Worm (Caenorhabditis elegans) whole organism, midembryonic: ENCODE measurements around the gene F40H6.5.

ENCODE experiments used
- T22C8.4 ChIP-seq: fragments of 200-800 bp; sonication (Bioruptor generic); IDR thresholded peaks from 2 replicates; pipeline ENCODE4 v1.3.6; 2022; ENCODE audit warnings: missing genetic modification characterization, missing compliant biosample characterization
- cog-1 ChIP-seq: sonication (generic microtip); optimal IDR thresholded peaks from 2 replicates; lab custom pipeline; 2016; ENCODE audit warnings: missing genetic modification characterization, missing compliant biosample characterization
- flt-1 ChIP-seq: fragments of 200-800 bp; sonication (Bioruptor generic); IDR thresholded peaks from 2 replicates; pipeline ENCODE4 v1.3.6; 2022; ENCODE audit warnings: missing genetic modification characterization, missing compliant biosample characterization
- klf-2 ChIP-seq: fragments of 200-800 bp; sonication (Bioruptor generic); conservative IDR thresholded peaks from 2 replicates; pipeline ENCODE4 v1.3.6; 2022; ENCODE audit warnings: missing genetic modification reagents, missing genetic modification characterization, missing compliant biosample characterization
- med-1 ChIP-seq: sonication (generic microtip); optimal IDR thresholded peaks from 2 replicates; lab custom pipeline; 2017; ENCODE audit warnings: missing genetic modification characterization, mild to moderate bottlenecking, missing compliant biosample characterization, antibody characterized with exemption, missing genetic modification reagents; ENCODE audit not compliant: insufficient read depth
- ref-1 ChIP-seq: fragments of 200-800 bp; sonication (Bioruptor generic); conservative IDR thresholded peaks from 2 replicates; pipeline ENCODE4 v1.3.6; 2022; ENCODE audit warnings: missing genetic modification reagents, missing genetic modification characterization, missing compliant biosample characterization
- tab-1 ChIP-seq: fragments of 200-800 bp; sonication (Bioruptor generic); IDR thresholded peaks from 2 replicates; pipeline ENCODE4 v1.3.6; 2022; ENCODE audit warnings: missing genetic modification characterization, missing compliant biosample characterization
- ztf-23 ChIP-seq: fragments of 200-800 bp; sonication (Bioruptor generic); IDR thresholded peaks from 2 replicates; pipeline ENCODE4 v1.3.6; 2022; ENCODE audit warnings: missing genetic modification reagents, missing genetic modification characterization, missing compliant biosample characterization
- ztf-29 ChIP-seq: fragments of 200-800 bp; sonication (Bioruptor generic); IDR thresholded peaks from 2 replicates; pipeline ENCODE4 v1.3.6; 2022; ENCODE audit warnings: missing genetic modification reagents, missing genetic modification characterization, missing compliant biosample characterization

F40H6.5 gene

ce11 chrIII:6067557-6067956, 12.0 kb upstream of the F40H6.5 start, which contains the start of gene mapk-15:
TSS of gene mapk-15 (plus strand) at chrIII:6067857.
- no peak for TF ChIP-seq flt-1
- TF ChIP-seq ztf-23 (GFP tag; lab: Robert Waterston, UW) = no peak
- TF ChIP-seq ref-1 (GFP tag; lab: Robert Waterston, UW) = no peak
- no peak for TF ChIP-seq med-1 (GFP tag; lab: Kevin White, UChicago)

- TF ChIP-seq ref-1 (GFP tag; lab: Robert Waterston, UW) (no peak), cog-1 (no peak), med-1 (GFP tag; lab: Kevin White, UChicago) (no peak), klf-2 (GFP tag; lab: Robert Waterston, UW) (no peak), flt-1 (no peak), ztf-23 (GFP tag; lab: Robert Waterston, UW) (no peak), tab-1 (GFP tag; lab: Robert Waterston, UW) (no peak), T22C8.4 (GFP tag; lab: Robert Waterston, UW) (no peak), ztf-29 (GFP tag; lab: Robert Waterston, UW) (no peak)
These were observed 1.2 kb upstream of the F40H6.5 start, which contains the start of gene clc-10 for ce11 chrIII:6056770-6057169. TSS of gene clc-10 (plus strand) at chrIII:6057070.

ce11 chrIII:6056179-6056578, 573 bp upstream of the F40H6.5 start:
- TF ChIP-seq tab-1 (GFP tag; lab: Robert Waterston, UW) = no peak
- no peak for TF ChIP-seq T22C8.4 (GFP tag; lab: Robert Waterston, UW)
- no peak for TF ChIP-seq ref-1 (GFP tag; lab: Robert Waterston, UW)
- TF ChIP-seq cog-1 = no peak
- no peak for TF ChIP-seq ztf-29 (GFP tag; lab: Robert Waterston, UW)
- no peak for TF ChIP-seq med-1 (GFP tag; lab: Kevin White, UChicago)
- TF ChIP-seq ztf-23 (GFP tag; lab: Robert Waterston, UW) = no peak
- no peak for TF ChIP-seq klf-2 (GFP tag; lab: Robert Waterston, UW)
- no peak for TF ChIP-seq flt-1

ce11 chrIII:6046881-6047280, 8.7 kb downstream of the F40H6.5 start, which contains the start of gene tbx-11:
TSS of gene tbx-11 (minus strand) at chrIII:6046981.
- TF ChIP-seq ref-1 (GFP tag; lab: Robert Waterston, UW) = no peak
- no peak for TF ChIP-seq flt-1
- TF ChIP-seq klf-2 (GFP tag; lab: Robert Waterston, UW) = no peak
- no peak for TF ChIP-seq cog-1
- no peak for TF ChIP-seq ztf-29 (GFP tag; lab: Robert Waterston, UW)
- TF ChIP-seq ztf-23 (GFP tag; lab: Robert Waterston, UW) = no peak
- no peak for TF ChIP-seq T22C8.4 (GFP tag; lab: Robert Waterston, UW)
- no peak for TF ChIP-seq med-1 (GFP tag; lab: Kevin White, UChicago)

- TF ChIP-seq tab-1 (GFP tag; lab: Robert Waterston, UW) (no peak), flt-1 (no peak), ztf-29 (GFP tag; lab: Robert Waterston, UW) (no peak), klf-2 (GFP tag; lab: Robert Waterston, UW) (no peak), T22C8.4 (GFP tag; lab: Robert Waterston, UW) (no peak), ztf-23 (GFP tag; lab: Robert Waterston, UW) (no peak), med-1 (GFP tag; lab: Kevin White, UChicago) (no peak), ref-1 (GFP tag; lab: Robert Waterston, UW) (no peak), cog-1 (no peak)
These were observed 16.2 kb downstream of the F40H6.5 start, which contains the start of gene ift-139 for ce11 chrIII:6039370-6039769. TSS of gene ift-139 (minus strand) at chrIII:6039470.

ce11 chrIII:6030483-6030882, 25.1 kb downstream of the F40H6.5 start, which contains the start of gene ZK328.6:
TSS of gene ZK328.6 (minus strand) at chrIII:6030583.
- TF ChIP-seq flt-1 (no peak), ztf-23 (GFP tag; lab: Robert Waterston, UW) (no peak), ref-1 (GFP tag; lab: Robert Waterston, UW) (no peak), med-1 (GFP tag; lab: Kevin White, UChicago) (no peak), cog-1 (no peak), T22C8.4 (GFP tag; lab: Robert Waterston, UW) (no peak), klf-2 (GFP tag; lab: Robert Waterston, UW) (no peak), ztf-29 (GFP tag; lab: Robert Waterston, UW) (no peak), tab-1 (GFP tag; lab: Robert Waterston, UW) (no peak)

ce11 chrIII:6028432-6028831, 27.2 kb downstream of the F40H6.5 start, which contains the start of gene tbx-7:
TSS of gene tbx-7 (minus strand) at chrIII:6028532.
- no peak for TF ChIP-seq flt-1
- TF ChIP-seq cog-1 = no peak

ce11 chrIII:6019512-6020209, 35.9 kb downstream of the F40H6.5 start, which contains the start of the genes npp-10 and cyk-3:
TSS of gene npp-10 (minus strand) at chrIII:6019562.
TSS of gene cyk-3 (plus strand) at chrIII:6020159.
- no peak for TF ChIP-seq ref-1 (GFP tag; lab: Robert Waterston, UW)
- no peak for TF ChIP-seq med-1 (GFP tag; lab: Kevin White, UChicago)
- TF ChIP-seq klf-2 (GFP tag; lab: Robert Waterston, UW) = no peak
- TF ChIP-seq ztf-23 (GFP tag; lab: Robert Waterston, UW) = no peak
- TF ChIP-seq T22C8.4 (GFP tag; lab: Robert Waterston, UW) = no peak
- no peak for TF ChIP-seq cog-1
- TF ChIP-seq ztf-29 (GFP tag; lab: Robert Waterston, UW) = no peak
- no peak for TF ChIP-seq flt-1
- no peak for TF ChIP-seq tab-1 (GFP tag; lab: Robert Waterston, UW)

ce11 chrIII:6013027-6013426, 42.6 kb downstream of the F40H6.5 start:
- TF ChIP-seq ztf-29 (GFP tag; lab: Robert Waterston, UW) = peak; percentile 10; the same call in 1 of the 2 replicates
- TF ChIP-seq ztf-23 (GFP tag; lab: Robert Waterston, UW) = 0 out of 2 replicates have a peak, but pooled peaks have one; percentile 10
- peak; percentile 20; the same call in 1 of the 2 replicates for TF ChIP-seq flt-1
